Worm (Caenorhabditis elegans): Measurements from ENCODE around the gene nhr-3.

- TF ChIP-seq elt-3 (tag; optimal IDR thresholded peaks at IDR 0.05) (no peak), fos-1 (tag; optimal IDR thresholded peaks at IDR 0.05) (no peak), R02D3.7 (tag; optimal IDR thresholded peaks at IDR 0.05) (no peak), nhr-237 (tag; optimal IDR thresholded peaks at IDR 0.05) (no peak), unc-62 (GFP tag; optimal IDR thresholded peaks at IDR 0.05) (no peak), lin-39 (tag; optimal IDR thresholded peaks at IDR 0.05) (no peak), egl-27 (tag; optimal IDR thresholded peaks at IDR 0.05) (no peak)
Observed at ce11 chrX:14572419-14572818, 14.1 kb downstream of the nhr-3 start, which contains the start of gene lron-1.
